Fruit fly (Drosophila melanogaster): ENCODE results near the gene Smn.

Gene Smn

dm6 chr3L:16626199-16626598, 44.9 kb upstream of the Smn start:
- TF ChIP-seq CG10654 (GFP tag; optimal IDR thresholded peaks at IDR 0.05) (no peak), CG4360 (GFP tag; IDR thresholded peaks at IDR 0.05) (peak; percentile 93)

dm6 chr3L:16615132-16615709, 33.9 kb upstream of the Smn start, which contains the start of gene Mo25:
Gene Mo25, minus strand, starts transcription at chr3L:16615472.
- TF ChIP-seq Tbp (GFP tag; optimal IDR thresholded peaks at IDR 0.05) (no peak), CG2202 (tag; optimal IDR thresholded peaks at IDR 0.05) (no peak), CG12155 (GFP tag; optimal IDR thresholded peaks at IDR 0.05) (peak; percentile 46), CG4328 (GFP tag; optimal IDR thresholded peaks at IDR 0.05) (peak; percentile 7), CG10959 (GFP tag; IDR thresholded peaks at IDR 0.05) (no peak), HLH3B (GFP tag; IDR thresholded peaks at IDR 0.05) (peak; percentile 32; the same call in 1 of the 2 replicates), HLH4C (GFP tag; IDR thresholded peaks at IDR 0.05; ENCODE audit: partially characterized antibody) (peak; percentile 66; the same call in 2 of the 3 replicates), tna (GFP tag; IDR thresholded peaks at IDR 0.05; ENCODE audit: partially characterized antibody) (peak; percentile 55), CG11560 (tag; IDR thresholded peaks at IDR 0.05) (no peak), klu (GFP tag; IDR thresholded peaks at IDR 0.05) (no peak), CG17385 (GFP tag; optimal IDR thresholded peaks at IDR 0.05) (peak; percentile 44), pnt (GFP tag; optimal IDR thresholded peaks at IDR 0.05) (no peak), stc (GFP tag; IDR thresholded peaks at IDR 0.05) (no peak), croc (GFP tag; conservative IDR thresholded peaks at IDR 0.05) (no peak), fru (optimal IDR thresholded peaks at IDR 0.05) (no peak), Mes4 (GFP tag; optimal IDR thresholded peaks at IDR 0.05) (no peak), Deaf1 (tag; optimal IDR thresholded peaks at IDR 0.05) (peak; percentile 17), schlank (tag; optimal IDR thresholded peaks at IDR 0.05) (no peak), CG17359 (tag; optimal IDR thresholded peaks at IDR 0.05) (peak; percentile 29), CG17568 (GFP tag; optimal IDR thresholded peaks at IDR 0.05) (no peak), Ssrp (tag; optimal IDR thresholded peaks at IDR 0.05) (no peak), Hmr (GFP tag; optimal IDR thresholded peaks at IDR 0.05) (peak; percentile 52), sim (GFP tag; IDR thresholded peaks at IDR 0.05) (no peak), CG7271 (tag; optimal IDR thresholded peaks at IDR 0.05) (no peak), CG3847 (GFP tag; IDR thresholded peaks at IDR 0.05) (peak; percentile 71), Dad (GFP tag; optimal IDR thresholded peaks at IDR 0.05) (no peak), CoRest (tag; optimal IDR thresholded peaks at IDR 0.05) (peak; percentile 36), emc (GFP tag; optimal IDR thresholded peaks at IDR 0.05) (no peak), eyg (GFP tag; optimal IDR thresholded peaks at IDR 0.05) (no peak), Dip3 (GFP tag; optimal IDR thresholded peaks at IDR 0.05) (peak; percentile 21), ranshi (GFP tag; IDR thresholded peaks at IDR 0.05) (no peak), CG15073 (GFP tag; optimal IDR thresholded peaks at IDR 0.05) (no peak), Hand (GFP tag; optimal IDR thresholded peaks at IDR 0.05) (no peak), CG7786 (GFP tag; optimal IDR thresholded peaks at IDR 0.05) (no peak), aop (GFP tag; IDR thresholded peaks at IDR 0.05) (no peak), Hr78 (GFP tag; optimal IDR thresholded peaks at IDR 0.05) (no peak), CG11093 (GFP tag; IDR thresholded peaks at IDR 0.05) (no peak), bsh (GFP tag; optimal IDR thresholded peaks at IDR 0.05) (peak in 1 of 2 experiments; percentile 18), sens (GFP tag) (peak; percentile 2), CG33557 (GFP tag; optimal IDR thresholded peaks at IDR 0.05) (no peak), pzg (GFP tag; optimal IDR thresholded peaks at IDR 0.05) (peak; percentile 80), Opbp (GFP tag; IDR thresholded peaks at IDR 0.05; ENCODE audit: partially characterized antibody) (peak; percentile 81), otp (GFP tag; IDR thresholded peaks at IDR 0.05) (0 out of 3 replicates have a peak, but pooled peaks have one; percentile 33), CG8478 (optimal IDR thresholded peaks at IDR 0.05) (no peak), CG8281 (tag; optimal IDR thresholded peaks at IDR 0.05) (no peak), CG17829 (tag; optimal IDR thresholded peaks at IDR 0.05) (peak; percentile 56), CG43689 (GFP tag; IDR thresholded peaks at IDR 0.05) (no peak), gt (GFP tag; IDR thresholded peaks at IDR 0.05) (no peak)

Measured in whole organism, embryonic.